Worm (Caenorhabditis elegans) whole organism, L3 larva: Measurements from ENCODE around the gene K05D4.9.

Experiments used
- ama-1 ChIP-seq: fragments of 150-350 bp; optimal IDR thresholded peaks from 2 replicates; lab custom pipeline; 2018
- egl-27 ChIP-seq: sonication (generic microtip); optimal IDR thresholded peaks from 4 replicates; lab custom pipeline; 2017; ENCODE audit warnings: missing biosample characterization, missing genetic modification reagents, missing genetic modification characterization
- elt-1 ChIP-seq: fragments of 150-350 bp; optimal IDR thresholded peaks from 2 replicates; lab custom pipeline; 2014; ENCODE audit warnings: missing biosample characterization, missing genetic modification characterization
- lin-15B ChIP-seq: fragments of 150-350 bp; optimal IDR thresholded peaks from 2 replicates; lab custom pipeline; 2014; ENCODE audit warnings: missing biosample characterization, missing genetic modification characterization
- nhr-43 ChIP-seq: sonication (generic microtip); optimal IDR thresholded peaks from 2 replicates; lab custom pipeline; 2016; ENCODE audit warnings: mild to moderate bottlenecking, missing genetic modification characterization, missing compliant biosample characterization; ENCODE audit not compliant: poor library complexity, severe bottlenecking
- pha-4 ChIP-seq: fragments of 150-350 bp; optimal IDR thresholded peaks from 2 replicates; lab custom pipeline; 2014; ENCODE audit warnings: missing biosample characterization, missing genetic modification reagents, missing genetic modification characterization
- skn-1 ChIP-seq: fragments of 150-350 bp; optimal IDR thresholded peaks from 2 replicates; lab custom pipeline; 2014; ENCODE audit warnings: missing biosample characterization, missing genetic modification characterization
- snpc-4 ChIP-seq: fragments of 150-350 bp; optimal IDR thresholded peaks from 2 replicates; lab custom pipeline; 2014; ENCODE audit warnings: missing biosample characterization, missing genetic modification characterization
- tbx-2 ChIP-seq: sonication (generic microtip); optimal IDR thresholded peaks from 2 replicates; lab custom pipeline; 2016; ENCODE audit warnings: mild to moderate bottlenecking, missing genetic modification characterization, missing compliant biosample characterization
- unc-62 ChIP-seq: fragments of 150-350 bp; sonication (generic microtip); optimal IDR thresholded peaks from 4 replicates; lab custom pipeline; 2014; ENCODE audit warnings: missing biosample characterization, missing genetic modification reagents, missing genetic modification characterization
- zag-1 ChIP-seq: fragments of 150-350 bp; optimal IDR thresholded peaks from 2 replicates; lab custom pipeline; 2014; ENCODE audit warnings: missing biosample characterization, missing genetic modification characterization
- ztf-11 ChIP-seq: fragments of 150-350 bp; optimal IDR thresholded peaks from 2 replicates; lab custom pipeline; 2014; ENCODE audit warnings: missing biosample characterization, missing genetic modification characterization
- ztf-4 ChIP-seq: fragments of 150-350 bp; optimal IDR thresholded peaks from 2 replicates; lab custom pipeline; 2014; ENCODE audit warnings: missing biosample characterization, missing genetic modification characterization

DNA sequence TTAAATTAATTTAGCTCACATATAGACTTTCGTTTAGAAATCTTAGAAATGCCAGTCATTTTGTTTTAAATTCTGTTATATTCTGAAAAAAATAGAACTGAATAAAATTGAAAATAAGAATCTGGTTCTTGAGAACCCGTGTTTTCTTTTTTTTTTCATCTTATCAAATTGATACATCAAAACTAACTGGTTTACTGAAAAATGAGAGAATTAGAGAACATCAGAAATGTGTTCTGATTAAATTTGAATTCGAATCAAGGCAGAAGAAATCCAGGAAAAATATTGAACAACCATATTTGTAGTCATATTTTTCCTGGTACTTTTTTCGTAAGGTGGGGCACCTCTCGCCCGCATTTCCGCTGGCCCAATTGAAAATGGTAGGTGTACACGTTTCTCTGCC lies 46.9 kb upstream of the K05D4.9 start, which contains the start of gene F11A5.15:
- TF ChIP-seq zag-1 (tag; lab: Kevin White, UChicago) (no peak), pha-4 (tag; lab: Kevin White, UChicago) (no peak), ztf-4 (tag; lab: Kevin White, UChicago) (no peak), unc-62 (no peak), snpc-4 (no peak), ama-1 (no peak), elt-1 (tag; lab: Kevin White, UChicago) (no peak), tbx-2 (no peak), skn-1 (tag; lab: Kevin White, UChicago) (no peak), egl-27 (tag; lab: Kevin White, UChicago) (no peak), lin-15B (tag; lab: Kevin White, UChicago) (no peak), ztf-11 (tag; lab: Kevin White, UChicago) (no peak), nhr-43 (tag; lab: Kevin White, UChicago) (no peak)
